Worm (Caenorhabditis elegans): ENCODE measurements around the gene fbxb-57.

fbxb-57 gene

ce11 chrV:19320385-19320784 is 31.8 kb downstream of the fbxb-57 start, which contains the start of gene sdz-6:
Gene sdz-6, plus strand, starts transcription at chrV:19320613.
- TF ChIP-seq dao-5 (tag; optimal IDR thresholded peaks at IDR 0.05) = no peak
- no peak for TF ChIP-seq him-1 (tag; optimal IDR thresholded peaks at IDR 0.05)
- TF ChIP-seq W03F9.2 (tag; optimal IDR thresholded peaks at IDR 0.05) = no peak

ce11 chrV:19322387-19322786 is 33.8 kb downstream of the fbxb-57 start, which contains the start of gene C43D7.4:
Gene C43D7.4, minus strand, starts transcription at chrV:19322487.
- TF ChIP-seq W03F9.2 (tag; optimal IDR thresholded peaks at IDR 0.05) = no peak

- TF ChIP-seq him-1 (tag; optimal IDR thresholded peaks at IDR 0.05) (no peak), W03F9.2 (tag; optimal IDR thresholded peaks at IDR 0.05) (no peak), dao-5 (tag; optimal IDR thresholded peaks at IDR 0.05) (no peak)
These were observed 36.9 kb downstream of the fbxb-57 start for ce11 chrV:19325436-19325835.

ce11 chrV:19329263-19329662 is 40.7 kb downstream of the fbxb-57 start, which contains the start of gene fbxb-65:
Gene fbxb-65, plus strand, starts transcription at chrV:19329563.
- TF ChIP-seq W03F9.2 (tag; optimal IDR thresholded peaks at IDR 0.05) = no peak
- no peak for TF ChIP-seq him-1 (tag; optimal IDR thresholded peaks at IDR 0.05)
- TF ChIP-seq dao-5 (tag; optimal IDR thresholded peaks at IDR 0.05) = no peak

- TF ChIP-seq him-1 (tag; optimal IDR thresholded peaks at IDR 0.05) = no peak
- TF ChIP-seq W03F9.2 (tag; optimal IDR thresholded peaks at IDR 0.05) = no peak
- no peak for TF ChIP-seq dao-5 (tag; optimal IDR thresholded peaks at IDR 0.05)
These were observed 48.8 kb downstream of the fbxb-57 start for ce11 chrV:19337333-19337732.

Measured in whole organism, L4/young adult.